Fruit fly (Drosophila melanogaster) whole organism, prepupa: ENCODE results near the gene Brd.

ENCODE experiments used
- CG10631 ChIP-seq: fragments of 200-800 bp; sonication (Bioruptor generic); optimal IDR thresholded peaks from 2 replicates; lab custom pipeline; 2016; ENCODE audit warnings: missing biosample characterization, missing genetic modification characterization
- CG11294 ChIP-seq: fragments of 200-800 bp; sonication (Bioruptor generic); IDR thresholded peaks from 2 replicates; pipeline ENCODE4 v1.3.6; 2022; ENCODE audit warnings: missing biosample characterization, missing genetic modification characterization
- CG11902 ChIP-seq: fragments of 200-800 bp; sonication (Bioruptor generic); optimal IDR thresholded peaks from 3 replicates; lab custom pipeline; 2016; ENCODE audit warnings: missing biosample characterization, missing genetic modification characterization
- CG1621 ChIP-seq: fragments of 200-800 bp; sonication (Bioruptor generic); optimal IDR thresholded peaks from 3 replicates; lab custom pipeline; 2018; ENCODE audit warnings: missing biosample characterization, mild to moderate bottlenecking, missing genetic modification characterization
- CG16779 ChIP-seq: fragments of 200-800 bp; sonication (Bioruptor generic); optimal IDR thresholded peaks from 3 replicates; lab custom pipeline; 2017; ENCODE audit warnings: missing biosample characterization, mild to moderate bottlenecking, missing genetic modification characterization
- CG3032 ChIP-seq: fragments of 200-800 bp; optimal IDR thresholded peaks from 2 replicates; lab custom pipeline; 2019; ENCODE audit warnings: missing biosample characterization, mild to moderate bottlenecking, missing genetic modification characterization, moderate library complexity
- CG31627 ChIP-seq: fragments of 200-800 bp; sonication (Bioruptor generic); optimal IDR thresholded peaks from 3 replicates; lab custom pipeline; 2016; ENCODE audit warnings: missing biosample characterization, missing genetic modification characterization
- CG32006 ChIP-seq: fragments of 200-800 bp; sonication (Bioruptor generic); optimal IDR thresholded peaks from 3 replicates; lab custom pipeline; 2017; ENCODE audit warnings: missing biosample characterization, mild to moderate bottlenecking, missing genetic modification characterization
- CG34406 ChIP-seq: fragments of 200-800 bp; sonication (Bioruptor generic); optimal IDR thresholded peaks from 3 replicates; lab custom pipeline; 2016; ENCODE audit warnings: missing biosample characterization, missing genetic modification characterization
- CG3919 ChIP-seq: fragments of 200-800 bp; sonication (Bioruptor generic); optimal IDR thresholded peaks from 3 replicates; lab custom pipeline; 2016; ENCODE audit warnings: missing biosample characterization, missing genetic modification characterization
- CG6163 ChIP-seq: fragments of 200-800 bp; sonication (Bioruptor generic); IDR thresholded peaks from 3 replicates; pipeline ENCODE4 v1.3.6; 2022; ENCODE audit warnings: missing biosample characterization, missing genetic modification characterization
- CG6276 ChIP-seq: fragments of 200-800 bp; sonication (Bioruptor generic); optimal IDR thresholded peaks from 2 replicates; lab custom pipeline; 2017; ENCODE audit warnings: missing biosample characterization, mild to moderate bottlenecking, missing genetic modification characterization
- CG6792 ChIP-seq: fragments of 200-800 bp; sonication (Bioruptor generic); optimal IDR thresholded peaks from 3 replicates; lab custom pipeline; 2016; ENCODE audit warnings: missing biosample characterization, missing genetic modification characterization
- CG6808 ChIP-seq: fragments of 200-800 bp; sonication (Bioruptor generic); optimal IDR thresholded peaks from 3 replicates; lab custom pipeline; 2017; ENCODE audit warnings: missing biosample characterization, missing genetic modification characterization, mild to moderate bottlenecking, moderate library complexity, missing genetic modification reagents
- CG6854 ChIP-seq: fragments of 200-800 bp; sonication (Bioruptor generic); optimal IDR thresholded peaks from 2 replicates; lab custom pipeline; 2017; ENCODE audit warnings: missing biosample characterization, mild to moderate bottlenecking, missing genetic modification characterization
- CG7368 ChIP-seq: fragments of 200-800 bp; sonication (Bioruptor generic); optimal IDR thresholded peaks from 3 replicates; lab custom pipeline; 2016; ENCODE audit warnings: missing biosample characterization, missing genetic modification characterization
- CG8119 ChIP-seq: fragments of 200-800 bp; sonication (Bioruptor generic); IDR thresholded peaks from 3 replicates; pipeline ENCODE4 v1.3.6; 2022; ENCODE audit warnings: missing biosample characterization, missing genetic modification characterization
- CG8319 ChIP-seq: fragments of 200-800 bp; sonication (Bioruptor generic); optimal IDR thresholded peaks from 3 replicates; lab custom pipeline; 2016; ENCODE audit warnings: missing biosample characterization, missing genetic modification characterization
- CG8632 ChIP-seq: fragments of 200-800 bp; sonication (Bioruptor generic); optimal IDR thresholded peaks from 3 replicates; lab custom pipeline; 2016; ENCODE audit warnings: missing biosample characterization, missing genetic modification characterization
- CG9139 ChIP-seq: fragments of 200-800 bp; sonication (Bioruptor generic); optimal IDR thresholded peaks from 3 replicates; lab custom pipeline; 2017; ENCODE audit warnings: missing biosample characterization, mild to moderate bottlenecking, missing genetic modification characterization
- Eip93F ChIP-seq: fragments of 200-800 bp; sonication (Bioruptor generic); optimal IDR thresholded peaks from 2 replicates; lab custom pipeline; 2016; ENCODE audit warnings: missing biosample characterization, mild to moderate bottlenecking, missing genetic modification characterization
- Ets21C ChIP-seq: fragments of 200-800 bp; sonication (Bioruptor generic); optimal IDR thresholded peaks from 3 replicates; lab custom pipeline; 2016; ENCODE audit warnings: missing biosample characterization, missing genetic modification characterization
- Ets96B ChIP-seq: fragments of 200-800 bp; optimal IDR thresholded peaks from 2 replicates; lab custom pipeline; 2019; ENCODE audit warnings: missing biosample characterization, mild to moderate bottlenecking, missing genetic modification characterization, moderate library complexity
- Gug ChIP-seq: fragments of 200-800 bp; sonication (Bioruptor generic); IDR thresholded peaks from 2 replicates; pipeline ENCODE4 v1.3.6; 2022; ENCODE audit warnings: missing biosample characterization, missing genetic modification characterization
- Hr39 ChIP-seq: fragments of 200-800 bp; sonication (Bioruptor generic); optimal IDR thresholded peaks from 2 replicates; lab custom pipeline; 2016; ENCODE audit warnings: missing biosample characterization, missing genetic modification characterization
- Hr4 ChIP-seq: fragments of 200-800 bp; sonication (Bioruptor generic); optimal IDR thresholded peaks from 3 replicates; lab custom pipeline; 2016; ENCODE audit warnings: missing biosample characterization, missing genetic modification characterization
- Met ChIP-seq: fragments of 200-800 bp; sonication (Bioruptor generic); optimal IDR thresholded peaks from 3 replicates; lab custom pipeline; 2016; ENCODE audit warnings: missing biosample characterization, missing genetic modification characterization
- OdsH ChIP-seq: fragments of 200-800 bp; sonication (Bioruptor generic); optimal IDR thresholded peaks from 3 replicates; lab custom pipeline; 2016; ENCODE audit warnings: missing biosample characterization, missing genetic modification characterization
- Smox ChIP-seq: fragments of 200-800 bp; sonication (Bioruptor generic); optimal IDR thresholded peaks from 3 replicates; lab custom pipeline; 2016; ENCODE audit warnings: missing biosample characterization, missing genetic modification characterization
- Sox102F ChIP-seq: fragments of 200-800 bp; sonication (Bioruptor generic); optimal IDR thresholded peaks from 2 replicates; lab custom pipeline; 2016; ENCODE audit warnings: missing biosample characterization, mild to moderate bottlenecking, missing genetic modification characterization
- Sox14 ChIP-seq: fragments of 200-800 bp; sonication (Bioruptor generic); optimal IDR thresholded peaks from 3 replicates; lab custom pipeline; 2016; ENCODE audit warnings: missing biosample characterization, missing genetic modification characterization
- Sox15 ChIP-seq: fragments of 200-800 bp; sonication (Bioruptor generic); optimal IDR thresholded peaks from 3 replicates; lab custom pipeline; 2016; ENCODE audit warnings: missing biosample characterization, missing genetic modification characterization
- achi ChIP-seq: fragments of 200-800 bp; sonication (Bioruptor generic); optimal IDR thresholded peaks from 3 replicates; lab custom pipeline; 2016; ENCODE audit warnings: missing biosample characterization, missing genetic modification characterization
- cyc ChIP-seq: fragments of 200-800 bp; sonication (Bioruptor generic); optimal IDR thresholded peaks from 3 replicates; lab custom pipeline; 2016; ENCODE audit warnings: missing biosample characterization, missing genetic modification characterization
- dac ChIP-seq: fragments of 200-800 bp; sonication (Bioruptor generic); optimal IDR thresholded peaks from 2 replicates; lab custom pipeline; 2017; ENCODE audit warnings: missing biosample characterization, mild to moderate bottlenecking, missing genetic modification characterization
- dsx ChIP-seq: fragments of 200-800 bp; optimal IDR thresholded peaks from 3 replicates; lab custom pipeline; 2019; ENCODE audit warnings: missing biosample characterization, mild to moderate bottlenecking, missing genetic modification characterization, moderate library complexity; ENCODE audit not compliant: poor library complexity, severe bottlenecking
- fd59A ChIP-seq: fragments of 200-800 bp; sonication (Bioruptor generic); optimal IDR thresholded peaks from 2 replicates; lab custom pipeline; 2017; ENCODE audit warnings: missing biosample characterization, mild to moderate bottlenecking, missing genetic modification characterization, missing genetic modification reagents
- fd85E ChIP-seq: fragments of 200-800 bp; sonication (Bioruptor generic); optimal IDR thresholded peaks from 3 replicates; lab custom pipeline; 2016; ENCODE audit warnings: missing biosample characterization, missing genetic modification characterization
- fkh ChIP-seq: fragments of 200-800 bp; sonication (Bioruptor generic); optimal IDR thresholded peaks from 3 replicates; lab custom pipeline; 2017; ENCODE audit warnings: missing biosample characterization, mild to moderate bottlenecking, missing genetic modification characterization, moderate library complexity
- net ChIP-seq: fragments of 200-800 bp; sonication (Bioruptor generic); optimal IDR thresholded peaks from 3 replicates; lab custom pipeline; 2016; ENCODE audit warnings: missing biosample characterization, missing genetic modification characterization
- pdm3 ChIP-seq: fragments of 200-800 bp; sonication (Bioruptor generic); optimal IDR thresholded peaks from 3 replicates; lab custom pipeline; 2016; ENCODE audit warnings: missing biosample characterization, missing genetic modification characterization
- spab ChIP-seq: fragments of 200-800 bp; sonication (Bioruptor generic); optimal IDR thresholded peaks from 2 replicates; lab custom pipeline; 2017; ENCODE audit warnings: missing biosample characterization, mild to moderate bottlenecking, missing genetic modification characterization, missing genetic modification reagents
- ss ChIP-seq, 2 experiments: fragments of 200-800 bp; sonication (Bioruptor generic); optimal IDR thresholded peaks; 2 replicates in 1 of 2; 3 replicates in 1 of 2; lab custom pipeline; 2017 to 2018; ENCODE audit warnings: mild to moderate bottlenecking in 2 of 2, missing biosample characterization in 2 of 2, missing genetic modification characterization in 2 of 2, moderate library complexity in 1 of 2
- topi ChIP-seq: fragments of 200-800 bp; sonication (Bioruptor generic); optimal IDR thresholded peaks from 3 replicates; lab custom pipeline; 2016; ENCODE audit warnings: missing biosample characterization, missing genetic modification characterization
- vri ChIP-seq: fragments of 200-800 bp; sonication (Bioruptor generic); optimal IDR thresholded peaks from 3 replicates; lab custom pipeline; 2016; ENCODE audit warnings: missing biosample characterization, mild to moderate bottlenecking, missing genetic modification characterization

Gene Brd

dm6 chr3L:15013296-15013695 is 40.8 kb downstream of the Brd start (continued):
- peak; percentile 35 for TF ChIP-seq CG10631 (GFP tag; lab: Kevin White, UChicago)
- TF ChIP-seq Sox102F (GFP tag; lab: Kevin White, UChicago), result no peak
- TF ChIP-seq CG8119 (GFP tag; lab: Robert Waterston, UW), result peak; percentile 52; the same call in 2 of the 3 replicates
- peak; percentile 12 for TF ChIP-seq OdsH (GFP tag; lab: Kevin White, UChicago)
- TF ChIP-seq cyc (GFP tag; lab: Kevin White, UChicago), result peak; percentile 2
- no peak for TF ChIP-seq Ets21C
- TF ChIP-seq CG9139 (GFP tag; lab: Kevin White, UChicago), result no peak
- TF ChIP-seq CG6808 (GFP tag; lab: Kevin White, UChicago), result peak; percentile 62
- TF ChIP-seq topi, result peak; percentile 3
- no peak for TF ChIP-seq net (GFP tag; lab: Kevin White, UChicago)
- no peak for TF ChIP-seq Eip93F (GFP tag; lab: Kevin White, UChicago)
- no peak for TF ChIP-seq CG8319 (GFP tag; lab: Kevin White, UChicago)
- peak; percentile 8 for TF ChIP-seq CG34406
- TF ChIP-seq CG11294 (GFP tag; lab: Robert Waterston, UW), result no peak
- no peak for TF ChIP-seq CG6854 (GFP tag; lab: Kevin White, UChicago)
- peak; percentile 51 for TF ChIP-seq CG6276 (GFP tag; lab: Kevin White, UChicago)
- peak; percentile 40 for TF ChIP-seq Sox14 (GFP tag; lab: Kevin White, UChicago)
- TF ChIP-seq CG32006 (GFP tag; lab: Kevin White, UChicago), result peak; percentile 60
- TF ChIP-seq vri (GFP tag; lab: Kevin White, UChicago), result no peak
- peak; percentile 39 for TF ChIP-seq pdm3
- peak; percentile 6 for TF ChIP-seq CG7368 (GFP tag; lab: Kevin White, UChicago)
- TF ChIP-seq, all 60 proteins: peak for 36

- TF ChIP-seq CG8119 (GFP tag; lab: Robert Waterston, UW) (peak; percentile 96), CG31627 (peak; percentile 61), CG6163 (GFP tag; lab: Robert Waterston, UW) (peak; percentile 95), CG6854 (GFP tag; lab: Kevin White, UChicago) (no peak), fd59A (peak; percentile 62), ss (GFP tag; optimal IDR thresholded peaks at IDR 0.05; lab: Kevin White, UChicago) (peak; percentile 82 to 83), Ets96B (tag; lab: Kevin White, UChicago) (peak; percentile 85), CG3032 (tag; lab: Kevin White, UChicago) (peak; percentile 83), Hr4 (GFP tag; lab: Kevin White, UChicago) (peak; percentile 94), CG8632 (GFP tag; lab: Kevin White, UChicago) (peak; percentile 83), CG6792 (GFP tag; lab: Kevin White, UChicago) (peak; percentile 74), CG1621 (peak; percentile 78), Gug (peak; percentile 79), Sox14 (GFP tag; lab: Kevin White, UChicago) (peak; percentile 79), achi (peak; percentile 91), Met (peak; percentile 85), CG6808 (GFP tag; lab: Kevin White, UChicago) (peak; percentile 82), pdm3 (peak; percentile 85), CG32006 (GFP tag; lab: Kevin White, UChicago) (peak; percentile 85), CG3919 (peak; percentile 93), topi (peak; percentile 85), CG11902 (peak; percentile 41), fkh (peak; percentile 3), dac (GFP tag; lab: Kevin White, UChicago) (peak; percentile 70), CG8319 (GFP tag; lab: Kevin White, UChicago) (peak; percentile 62), Hr39 (peak; percentile 57), spab (GFP tag; lab: Kevin White, UChicago) (peak; percentile 80), Sox15 (GFP tag; lab: Kevin White, UChicago) (peak; percentile 49), dsx (GFP tag; lab: Kevin White, UChicago) (peak; percentile 83), CG34406 (peak; percentile 83), CG9139 (GFP tag; lab: Kevin White, UChicago) (peak; percentile 78), CG6276 (GFP tag; lab: Kevin White, UChicago) (peak; percentile 92), Smox (GFP tag; lab: Kevin White, UChicago) (peak; percentile 79), fd85E (peak; percentile 58), vri (GFP tag; lab: Kevin White, UChicago) (peak; percentile 76), OdsH (GFP tag; lab: Kevin White, UChicago) (peak; percentile 93), cyc (GFP tag; lab: Kevin White, UChicago) (peak; percentile 68), Sox102F (GFP tag; lab: Kevin White, UChicago) (peak; percentile 81), CG16779 (tag; lab: Kevin White, UChicago) (peak; percentile 85)
Measured at dm6 chr3L:15013957-15014692, 41.7 kb downstream of the Brd start, which contains the start of gene Reck. Gene Reck (minus strand): TSS chr3L:15014062.
